Worm (Caenorhabditis elegans) whole organism, L4 larva: ENCODE data around the gene mnk-1.

Experiments
- D1046.2 ChIP-seq: fragments of 200-800 bp; sonication (Bioruptor generic); IDR thresholded peaks from 2 replicates; pipeline ENCODE4 v1.3.6; 2022; ENCODE audit warnings: missing genetic modification characterization, missing compliant biosample characterization
- F26F4.8 ChIP-seq: fragments of 200-800 bp; sonication (Bioruptor generic); conservative IDR thresholded peaks from 2 replicates; pipeline ENCODE4 v1.3.6; 2022; ENCODE audit warnings: missing genetic modification characterization, missing compliant biosample characterization
- F37D6.2 ChIP-seq: sonication (generic microtip); optimal IDR thresholded peaks from 2 replicates; lab custom pipeline; 2016; ENCODE audit warnings: mild to moderate bottlenecking, missing genetic modification characterization, missing compliant biosample characterization
- F49E8.2 ChIP-seq: sonication (generic microtip); optimal IDR thresholded peaks from 2 replicates; lab custom pipeline; 2016; ENCODE audit warnings: missing compliant biosample characterization, mild to moderate bottlenecking, missing genetic modification characterization, borderline replicate concordance
- T20F7.1 ChIP-seq: fragments of 200-800 bp; sonication (Bioruptor generic); optimal IDR thresholded peaks from 2 replicates; lab custom pipeline; 2018; ENCODE audit warnings: mild to moderate bottlenecking, missing genetic modification characterization, missing compliant biosample characterization
- Y48G9A.11 ChIP-seq: fragments of 200-800 bp; sonication (Bioruptor generic); IDR thresholded peaks from 2 replicates; pipeline ENCODE4 v1.3.6; 2022; ENCODE audit warnings: missing genetic modification reagents, missing genetic modification characterization, missing compliant biosample characterization
- Y75B8A.6 ChIP-seq: fragments of 200-800 bp; sonication (Bioruptor generic); IDR thresholded peaks from 2 replicates; pipeline ENCODE4 v1.3.6; 2022; ENCODE audit warnings: missing genetic modification reagents, missing genetic modification characterization, missing compliant biosample characterization
- aha-1 ChIP-seq: fragments of 150-350 bp; peaks from one replicate; lab custom pipeline; 2014; ENCODE audit warnings: missing biosample characterization, missing genetic modification characterization
- ceh-20 ChIP-seq: fragments of 200-800 bp; sonication (Bioruptor generic); IDR thresholded peaks from 2 replicates; pipeline ENCODE4 v1.3.6; 2022; ENCODE audit warnings: missing genetic modification reagents, missing genetic modification characterization, missing compliant biosample characterization
- ceh-32 ChIP-seq: sonication (generic microtip); optimal IDR thresholded peaks from 2 replicates; lab custom pipeline; 2016; ENCODE audit warnings: mild to moderate bottlenecking, missing genetic modification characterization, missing compliant biosample characterization; ENCODE audit not compliant: poor library complexity
- ceh-44 ChIP-seq: fragments of 200-800 bp; sonication (Bioruptor generic); IDR thresholded peaks from 2 replicates; pipeline ENCODE4 v1.3.6; 2022; ENCODE audit warnings: missing genetic modification reagents, missing genetic modification characterization, missing compliant biosample characterization
- ceh-62 ChIP-seq: sonication (generic microtip); optimal IDR thresholded peaks from 2 replicates; lab custom pipeline; 2017; ENCODE audit warnings: missing biosample characterization, missing genetic modification characterization
- ceh-82 ChIP-seq: sonication (generic microtip); optimal IDR thresholded peaks from 2 replicates; lab custom pipeline; 2017; ENCODE audit warnings: missing biosample characterization, missing genetic modification characterization
- ces-1 ChIP-seq: fragments of 150-350 bp; sonication (generic microtip); optimal IDR thresholded peaks from 4 replicates; lab custom pipeline; 2014; ENCODE audit warnings: missing biosample characterization, missing genetic modification reagents, missing genetic modification characterization
- cey-2 ChIP-seq: sonication (generic microtip); optimal IDR thresholded peaks from 3 replicates; lab custom pipeline; 2017; ENCODE audit warnings: missing genetic modification characterization, mild to moderate bottlenecking, missing compliant biosample characterization, antibody characterized with exemption, borderline replicate concordance; ENCODE audit not compliant: insufficient read depth
- dmd-6 ChIP-seq: fragments of 200-800 bp; sonication (Bioruptor generic); IDR thresholded peaks from 2 replicates; pipeline ENCODE4 v1.3.6; 2022; ENCODE audit warnings: missing genetic modification reagents, missing genetic modification characterization, missing compliant biosample characterization
- dmd-8 ChIP-seq: fragments of 200-800 bp; sonication (Bioruptor generic); IDR thresholded peaks from 2 replicates; pipeline ENCODE4 v1.3.6; 2022; ENCODE audit warnings: missing genetic modification characterization, missing compliant biosample characterization
- dmd-9 ChIP-seq: fragments of 200-800 bp; sonication (Bioruptor generic); IDR thresholded peaks from 2 replicates; pipeline ENCODE4 v1.3.6; 2022; ENCODE audit warnings: missing genetic modification reagents, missing genetic modification characterization, missing compliant biosample characterization
- egl-43 ChIP-seq: fragments of 200-800 bp; sonication (Bioruptor generic); IDR thresholded peaks from 2 replicates; pipeline ENCODE4 v1.3.6; 2022; ENCODE audit warnings: missing genetic modification reagents, missing genetic modification characterization, missing compliant biosample characterization
- fkh-10 ChIP-seq: fragments of 150-350 bp; optimal IDR thresholded peaks from 2 replicates; lab custom pipeline; 2014; ENCODE audit warnings: missing biosample characterization, missing genetic modification reagents, missing genetic modification characterization
- fos-1 ChIP-seq: fragments of 150-350 bp; optimal IDR thresholded peaks from 2 replicates; lab custom pipeline; 2014; ENCODE audit warnings: missing biosample characterization, missing genetic modification characterization
- gei-8 ChIP-seq: fragments of 200-800 bp; sonication (Bioruptor generic); optimal IDR thresholded peaks from 2 replicates; lab custom pipeline; 2018; ENCODE audit warnings: mild to moderate bottlenecking, missing genetic modification characterization, missing compliant biosample characterization
- lin-1 ChIP-seq: fragments of 200-800 bp; sonication (Bioruptor generic); IDR thresholded peaks from 2 replicates; pipeline ENCODE4 v1.3.6; 2022; ENCODE audit warnings: missing genetic modification reagents, missing genetic modification characterization, missing compliant biosample characterization
- lin-15B ChIP-seq: fragments of 150-350 bp; sonication (generic microtip); optimal IDR thresholded peaks from 3 replicates; lab custom pipeline; 2014; ENCODE audit warnings: missing biosample characterization, missing genetic modification characterization
- lin-38 ChIP-seq: fragments of 200-800 bp; sonication (Bioruptor generic); IDR thresholded peaks from 2 replicates; pipeline ENCODE4 v1.3.6; 2022; ENCODE audit warnings: missing genetic modification reagents, missing genetic modification characterization, missing compliant biosample characterization
- madf-5 ChIP-seq, 2 experiments: fragments of 200-800 bp; sonication (Bioruptor generic); IDR thresholded peaks; 2 replicates each; pipeline ENCODE4 v1.3.6; 2022; ENCODE audit warnings: missing compliant biosample characterization in 2 of 2, missing genetic modification characterization in 2 of 2
- mdl-1 ChIP-seq, 2 experiments: fragments of 150-350 bp in 1 of 2; sonication (generic microtip) in 1 of 2; optimal IDR thresholded peaks; 2 replicates each; lab custom pipeline; 2014 to 2017; ENCODE audit warnings: missing biosample characterization in 2 of 2, missing genetic modification characterization in 2 of 2
- mes-2 ChIP-seq: sonication (generic microtip); optimal IDR thresholded peaks from 2 replicates; lab custom pipeline; 2016; ENCODE audit warnings: missing genotype, mild to moderate bottlenecking, missing genetic modification characterization, missing compliant biosample characterization; ENCODE audit not compliant: poor library complexity, severe bottlenecking
- mxl-3 ChIP-seq: fragments of 200-800 bp; sonication (Bioruptor generic); optimal IDR thresholded peaks from 2 replicates; lab custom pipeline; 2018; ENCODE audit warnings: mild to moderate bottlenecking, missing genetic modification characterization, missing compliant biosample characterization
- nhr-102 ChIP-seq: sonication (generic microtip); optimal IDR thresholded peaks from 2 replicates; lab custom pipeline; 2016; ENCODE audit warnings: mild to moderate bottlenecking, missing genetic modification characterization, moderate library complexity, missing compliant biosample characterization
- nhr-11 ChIP-seq: fragments of 150-350 bp; optimal IDR thresholded peaks from 2 replicates; lab custom pipeline; 2014; ENCODE audit warnings: missing biosample characterization, missing genetic modification characterization
- nhr-111 ChIP-seq: fragments of 200-800 bp; sonication (Bioruptor generic); optimal IDR thresholded peaks from 2 replicates; lab custom pipeline; 2018; ENCODE audit warnings: mild to moderate bottlenecking, missing genetic modification characterization, missing compliant biosample characterization
- nhr-237 ChIP-seq: sonication (generic microtip); optimal IDR thresholded peaks from 2 replicates; lab custom pipeline; 2017; ENCODE audit warnings: missing biosample characterization, missing genetic modification characterization
- nhr-48 ChIP-seq: sonication (generic microtip); optimal IDR thresholded peaks from 2 replicates; lab custom pipeline; 2016; ENCODE audit warnings: mild to moderate bottlenecking, missing genetic modification characterization, missing compliant biosample characterization
- nhr-76 ChIP-seq: fragments of 150-350 bp; optimal IDR thresholded peaks from 2 replicates; lab custom pipeline; 2014; ENCODE audit warnings: missing biosample characterization, missing genetic modification characterization
- nhr-77 ChIP-seq: fragments of 150-350 bp; optimal IDR thresholded peaks from 2 replicates; lab custom pipeline; 2014; ENCODE audit warnings: missing biosample characterization, missing genetic modification characterization
- pha-4 ChIP-seq, 2 experiments: fragments of 150-350 bp in 1 of 2; fragments of 200-800 bp in 1 of 2; sonication (Bioruptor generic) in 1 of 2; IDR thresholded peaks in 1 of 2; optimal IDR thresholded peaks in 1 of 2; 2 replicates each; pipeline versions ENCODE4 v1.3.6 to Lab custom; 2014 to 2022; ENCODE audit warnings: missing genetic modification characterization in 2 of 2, missing genetic modification reagents in 2 of 2, missing biosample characterization in 1 of 2, missing compliant biosample characterization in 1 of 2
- php-3 ChIP-seq: fragments of 200-800 bp; sonication (Bioruptor generic); IDR thresholded peaks from 2 replicates; pipeline ENCODE4 v1.3.6; 2022; ENCODE audit warnings: missing genetic modification reagents, missing genetic modification characterization, missing compliant biosample characterization
- pqm-1 ChIP-seq: sonication (generic microtip); optimal IDR thresholded peaks from 2 replicates; lab custom pipeline; 2017; ENCODE audit warnings: missing biosample characterization, missing genetic modification characterization
- rbr-2 ChIP-seq: sonication (generic microtip); optimal IDR thresholded peaks from 2 replicates; lab custom pipeline; 2016; ENCODE audit warnings: missing genotype, missing genetic modification characterization, missing compliant biosample characterization
- skn-1 ChIP-seq: fragments of 150-350 bp; optimal IDR thresholded peaks from 2 replicates; lab custom pipeline; 2014; ENCODE audit warnings: missing biosample characterization, missing genetic modification characterization
- snpc-1.2 ChIP-seq: fragments of 200-800 bp; sonication (Bioruptor generic); IDR thresholded peaks from 2 replicates; pipeline ENCODE4 v1.3.6; 2022; ENCODE audit warnings: missing genetic modification reagents, missing genetic modification characterization, missing compliant biosample characterization
- spr-1 ChIP-seq: sonication (generic microtip); optimal IDR thresholded peaks from 2 replicates; lab custom pipeline; 2016; ENCODE audit warnings: mild to moderate bottlenecking, missing genetic modification characterization, missing compliant biosample characterization
- spr-3 ChIP-seq: fragments of 200-800 bp; sonication (Bioruptor generic); optimal IDR thresholded peaks from 2 replicates; lab custom pipeline; 2018; ENCODE audit warnings: mild to moderate bottlenecking, missing genetic modification characterization, missing compliant biosample characterization
- tag-97 ChIP-seq: fragments of 200-800 bp; sonication (Bioruptor generic); IDR thresholded peaks from 2 replicates; pipeline ENCODE4 v1.3.6; 2022; ENCODE audit warnings: missing genetic modification characterization, missing compliant biosample characterization
- tra-1 ChIP-seq: fragments of 200-800 bp; sonication (Bioruptor generic); IDR thresholded peaks from 2 replicates; pipeline ENCODE4 v1.3.6; 2022; ENCODE audit warnings: missing genetic modification reagents, missing genetic modification characterization, missing compliant biosample characterization
- unc-130 ChIP-seq: sonication (generic microtip); optimal IDR thresholded peaks from 2 replicates; lab custom pipeline; 2016; ENCODE audit warnings: missing genetic modification reagents, missing genetic modification characterization, missing compliant biosample characterization
- unc-39 ChIP-seq: sonication (generic microtip); optimal IDR thresholded peaks from 2 replicates; lab custom pipeline; 2017; ENCODE audit warnings: missing biosample characterization, missing genetic modification characterization
- vab-7 ChIP-seq: fragments of 200-800 bp; sonication (Bioruptor generic); IDR thresholded peaks from 2 replicates; pipeline ENCODE4 v1.3.6; 2022; ENCODE audit warnings: missing genetic modification reagents, missing genetic modification characterization, missing compliant biosample characterization
- zfp-2 ChIP-seq: sonication (generic microtip); optimal IDR thresholded peaks from 2 replicates; lab custom pipeline; 2016; ENCODE audit warnings: mild to moderate bottlenecking, missing genetic modification characterization, missing compliant biosample characterization
- zfp-3 ChIP-seq: fragments of 200-800 bp; sonication (Bioruptor generic); conservative IDR thresholded peaks from 2 replicates; pipeline ENCODE4 v1.3.6; 2022; ENCODE audit warnings: missing genetic modification reagents, missing genetic modification characterization, missing compliant biosample characterization

mnk-1 gene

ce11 chrII:10558962-10559415 is 4.1 kb upstream of the mnk-1 start (continued):
- TF ChIP-seq Y48G9A.11 (GFP tag; lab: Robert Waterston, UW): no peak
- no peak for TF ChIP-seq snpc-1.2
- TF ChIP-seq dmd-6 (GFP tag; lab: Robert Waterston, UW): no peak
- no peak for TF ChIP-seq pqm-1 (tag; lab: Kevin White, UChicago)
- no peak for TF ChIP-seq dmd-9 (GFP tag; lab: Robert Waterston, UW)
- no peak for TF ChIP-seq nhr-48 (tag; lab: Kevin White, UChicago)
- no peak for TF ChIP-seq F37D6.2 (tag; lab: Kevin White, UChicago)
- TF ChIP-seq nhr-76 (tag; lab: Kevin White, UChicago): no peak
- no peak for TF ChIP-seq lin-15B (tag; lab: Kevin White, UChicago)
- no peak for TF ChIP-seq nhr-77
- TF ChIP-seq mxl-3 (GFP tag; lab: Kevin White, UChicago): peak; percentile 53
- no peak for TF ChIP-seq zfp-2 (tag; lab: Kevin White, UChicago)
- TF ChIP-seq ces-1 (GFP tag; lab: Kevin White, UChicago): no peak
- peak; percentile 40 for TF ChIP-seq rbr-2 (tag; lab: Kevin White, UChicago)
- TF ChIP-seq ceh-20: no peak
- no peak for TF ChIP-seq Y75B8A.6
- no peak for TF ChIP-seq D1046.2 (GFP tag; lab: Robert Waterston, UW)
- no peak for TF ChIP-seq skn-1 (tag; lab: Kevin White, UChicago)
- TF ChIP-seq nhr-111 (GFP tag; lab: Kevin White, UChicago): no peak
- TF ChIP-seq fos-1: no peak
- TF ChIP-seq ceh-32 (tag; lab: Kevin White, UChicago): no peak
- TF ChIP-seq F49E8.2 (tag; lab: Kevin White, UChicago): no peak
- TF ChIP-seq fkh-10: no peak
- no peak for TF ChIP-seq vab-7 (GFP tag; lab: Robert Waterston, UW)
- TF ChIP-seq tra-1 (GFP tag; lab: Robert Waterston, UW): no peak
- TF ChIP-seq aha-1: peak; percentile 99
- TF ChIP-seq spr-1 (tag; lab: Kevin White, UChicago): no peak
- no peak for TF ChIP-seq spr-3
- peak; percentile 73 for TF ChIP-seq nhr-11
- TF ChIP-seq php-3 (GFP tag; lab: Robert Waterston, UW): peak; percentile 72
- no peak for TF ChIP-seq T20F7.1 (GFP tag; lab: Kevin White, UChicago)
- no peak for TF ChIP-seq dmd-8 (GFP tag; lab: Robert Waterston, UW)
- no peak for TF ChIP-seq lin-1 (GFP tag; lab: Robert Waterston, UW)
- TF ChIP-seq madf-5 (GFP tag; IDR thresholded peaks at IDR 0.05; lab: Robert Waterston, UW): 0 out of 4 replicates have a peak, but pooled peaks of 1 of the 2 experiments have one; percentile 7
- no peak for TF ChIP-seq gei-8
- TF ChIP-seq egl-43: no peak
- TF ChIP-seq unc-130 (GFP tag; lab: Kevin White, UChicago): no peak
- no peak for TF ChIP-seq cey-2 (tag; lab: Kevin White, UChicago)
- no peak for TF ChIP-seq nhr-237 (tag; lab: Kevin White, UChicago)
- no peak for TF ChIP-seq ceh-44 (GFP tag; lab: Robert Waterston, UW)
- no peak for TF ChIP-seq F26F4.8 (GFP tag; lab: Robert Waterston, UW)
- TF ChIP-seq ceh-62 (tag; lab: Kevin White, UChicago): no peak
- no peak for TF ChIP-seq tag-97 (GFP tag; lab: Robert Waterston, UW)
- no peak for TF ChIP-seq unc-39 (tag; lab: Kevin White, UChicago)
- peak in 1 of 2 experiments; percentile 84 for TF ChIP-seq mdl-1 (tag; optimal IDR thresholded peaks at IDR 0.05; lab: Kevin White, UChicago)
- TF ChIP-seq nhr-102 (tag; lab: Kevin White, UChicago): no peak
- 0 out of 2 replicates have a peak, but pooled peaks have one; percentile 16 for TF ChIP-seq lin-38 (GFP tag; lab: Robert Waterston, UW)
- TF ChIP-seq mes-2 (tag; lab: Kevin White, UChicago): peak; percentile 15
- no peak for TF ChIP-seq ceh-82 (tag; lab: Kevin White, UChicago)
- TF ChIP-seq pha-4 (GFP tag; IDR thresholded peaks at IDR 0.05; lab: Robert Waterston, UW): no peak
- no peak for TF ChIP-seq pha-4 (tag; optimal IDR thresholded peaks at IDR 0.05; lab: Kevin White, UChicago)
- no peak for TF ChIP-seq zfp-3
